Worm (Caenorhabditis elegans) whole organism, young adult: ENCODE data around the gene nasp-2.

Source experiments
- B0019.2 ChIP-seq: fragments of 200-800 bp; sonication (Bioruptor generic); conservative IDR thresholded peaks from 2 replicates; pipeline ENCODE4 v1.3.6; 2022; ENCODE audit warnings: missing genetic modification reagents, missing genetic modification characterization, missing compliant biosample characterization
- B0336.3 ChIP-seq: fragments of 200-800 bp; sonication (Bioruptor generic); IDR thresholded peaks from 2 replicates; pipeline ENCODE4 v1.3.6; 2022; ENCODE audit warnings: missing genetic modification characterization, missing compliant biosample characterization
- F49E8.2 ChIP-seq: sonication (generic microtip); optimal IDR thresholded peaks from 3 replicates; lab custom pipeline; 2017; ENCODE audit warnings: missing genetic modification characterization, mild to moderate bottlenecking, missing compliant biosample characterization, antibody characterized with exemption, moderate library complexity; ENCODE audit not compliant: insufficient read depth
- Y53F4B.3 ChIP-seq: fragments of 200-800 bp; sonication (Bioruptor generic); IDR thresholded peaks from 2 replicates; pipeline ENCODE4 v1.3.6; 2022; ENCODE audit warnings: missing genetic modification reagents, missing genetic modification characterization, missing compliant biosample characterization
- Y67H2A.10 ChIP-seq: fragments of 200-800 bp; sonication (Bioruptor generic); conservative IDR thresholded peaks from 2 replicates; pipeline ENCODE4 v1.3.6; 2022; ENCODE audit warnings: missing genetic modification reagents, missing genetic modification characterization, missing compliant biosample characterization
- Y79H2A.3 ChIP-seq: fragments of 200-800 bp; sonication (Bioruptor generic); conservative IDR thresholded peaks from 2 replicates; pipeline ENCODE4 v1.3.6; 2022; ENCODE audit warnings: missing genetic modification reagents, missing genetic modification characterization, missing compliant biosample characterization
- Y95B8A.8 ChIP-seq: fragments of 200-800 bp; sonication (Bioruptor generic); IDR thresholded peaks from 2 replicates; pipeline ENCODE4 v1.3.6; 2022; ENCODE audit warnings: missing genetic modification reagents, missing genetic modification characterization, missing compliant biosample characterization
- aptf-2 ChIP-seq: fragments of 200-800 bp; sonication (Bioruptor generic); conservative IDR thresholded peaks from 2 replicates; pipeline ENCODE4 v1.3.6; 2022; ENCODE audit warnings: missing genetic modification reagents, missing genetic modification characterization, missing compliant biosample characterization
- athp-1 ChIP-seq: sonication (generic microtip); optimal IDR thresholded peaks from 2 replicates; lab custom pipeline; 2017; ENCODE audit warnings: mild to moderate bottlenecking, missing genetic modification characterization, missing compliant biosample characterization
- attf-3 ChIP-seq: fragments of 200-800 bp; sonication (Bioruptor generic); conservative IDR thresholded peaks from 2 replicates; pipeline ENCODE4 v1.3.6; 2022; ENCODE audit warnings: missing genetic modification reagents, missing genetic modification characterization, missing compliant biosample characterization
- attf-5 ChIP-seq: fragments of 200-800 bp; sonication (Bioruptor generic); optimal IDR thresholded peaks from 2 replicates; lab custom pipeline; 2018; ENCODE audit warnings: mild to moderate bottlenecking, missing genetic modification characterization, missing compliant biosample characterization
- bed-1 ChIP-seq: fragments of 200-800 bp; sonication (Bioruptor generic); IDR thresholded peaks from 2 replicates; pipeline ENCODE4 v1.3.6; 2022; ENCODE audit warnings: missing genetic modification reagents, missing genetic modification characterization, missing compliant biosample characterization
- ccch-3 ChIP-seq: fragments of 200-800 bp; sonication (Bioruptor generic); optimal IDR thresholded peaks from 2 replicates; lab custom pipeline; 2018; ENCODE audit warnings: mild to moderate bottlenecking, missing genetic modification characterization, missing compliant biosample characterization
- cebp-1 ChIP-seq, 2 experiments: fragments of 200-800 bp in 1 of 2; sonication (Bioruptor generic) in 1 of 2; sonication (generic microtip) in 1 of 2; IDR thresholded peaks in 1 of 2; optimal IDR thresholded peaks in 1 of 2; 2 replicates each; pipeline versions ENCODE4 v1.3.6 to Lab custom; 2017 to 2022; ENCODE audit warnings: missing compliant biosample characterization in 2 of 2, missing genetic modification characterization in 2 of 2, mild to moderate bottlenecking in 1 of 2, missing genetic modification reagents in 1 of 2, moderate library complexity in 1 of 2
- ceh-27 ChIP-seq: fragments of 200-800 bp; sonication (Bioruptor generic); optimal IDR thresholded peaks from 2 replicates; lab custom pipeline; 2018; ENCODE audit warnings: mild to moderate bottlenecking, missing genetic modification characterization, moderate library complexity, missing compliant biosample characterization
- dpl-1 ChIP-seq: fragments of 150-350 bp; optimal IDR thresholded peaks from 2 replicates; lab custom pipeline; 2014; ENCODE audit warnings: missing biosample characterization, missing genetic modification reagents, missing genetic modification characterization
- efl-1 ChIP-seq: fragments of 150-350 bp; optimal IDR thresholded peaks from 2 replicates; lab custom pipeline; 2014; ENCODE audit warnings: missing biosample characterization, missing genetic modification reagents, missing genetic modification characterization
- egl-18 ChIP-seq: fragments of 200-800 bp; sonication (Bioruptor generic); IDR thresholded peaks from 2 replicates; pipeline ENCODE4 v1.3.6; 2022; ENCODE audit warnings: missing genetic modification reagents, missing genetic modification characterization, missing compliant biosample characterization
- egrh-3 ChIP-seq: fragments of 200-800 bp; sonication (Bioruptor generic); IDR thresholded peaks from 2 replicates; pipeline ENCODE4 v1.3.6; 2022; ENCODE audit warnings: missing genetic modification reagents, missing genetic modification characterization, missing compliant biosample characterization
- ekl-4 ChIP-seq: fragments of 200-800 bp; sonication (Bioruptor generic); IDR thresholded peaks from 2 replicates; pipeline ENCODE4 v1.3.6; 2022; ENCODE audit warnings: missing genetic modification reagents, missing genetic modification characterization, missing compliant biosample characterization
- him-1 ChIP-seq: sonication (generic microtip); optimal IDR thresholded peaks from 2 replicates; lab custom pipeline; 2016; ENCODE audit warnings: missing genotype, missing genetic modification reagents, missing genetic modification characterization, missing compliant biosample characterization
- hmg-1.2 ChIP-seq: fragments of 200-800 bp; sonication (Bioruptor generic); IDR thresholded peaks from 2 replicates; pipeline ENCODE4 v1.3.6; 2022; ENCODE audit warnings: missing genetic modification reagents, missing genetic modification characterization, missing compliant biosample characterization
- hmg-20 ChIP-seq: fragments of 200-800 bp; sonication (Bioruptor generic); IDR thresholded peaks from 2 replicates; pipeline ENCODE4 v1.3.6; 2022; ENCODE audit warnings: missing genetic modification reagents, missing genetic modification characterization, missing compliant biosample characterization
- hsf-1 ChIP-seq: fragments of 200-800 bp; sonication (Bioruptor generic); IDR thresholded peaks from 2 replicates; pipeline ENCODE4 v1.3.6; 2022; ENCODE audit warnings: missing genetic modification reagents, missing genetic modification characterization, missing compliant biosample characterization
- let-526 ChIP-seq: fragments of 200-800 bp; sonication (Bioruptor generic); IDR thresholded peaks from 2 replicates; pipeline ENCODE4 v1.3.6; 2022; ENCODE audit warnings: missing genetic modification reagents, missing genetic modification characterization, missing compliant biosample characterization
- lir-1 ChIP-seq: fragments of 200-800 bp; sonication (Bioruptor generic); conservative IDR thresholded peaks from 2 replicates; pipeline ENCODE4 v1.3.6; 2022; ENCODE audit warnings: missing genetic modification reagents, missing genetic modification characterization, missing compliant biosample characterization
- madf-3 ChIP-seq: fragments of 200-800 bp; sonication (Bioruptor generic); IDR thresholded peaks from 2 replicates; pipeline ENCODE4 v1.3.6; 2022; ENCODE audit warnings: missing genetic modification reagents, missing genetic modification characterization, missing compliant biosample characterization
- madf-6 ChIP-seq: fragments of 200-800 bp; sonication (Bioruptor generic); IDR thresholded peaks from 2 replicates; pipeline ENCODE4 v1.3.6; 2022; ENCODE audit warnings: missing genetic modification reagents, missing genetic modification characterization, missing compliant biosample characterization
- madf-8 ChIP-seq: fragments of 200-800 bp; sonication (Bioruptor generic); conservative IDR thresholded peaks from 2 replicates; pipeline ENCODE4 v1.3.6; 2022; ENCODE audit warnings: missing genetic modification reagents, missing genetic modification characterization, missing compliant biosample characterization
- mcd-1 ChIP-seq: fragments of 200-800 bp; sonication (Bioruptor generic); IDR thresholded peaks from 2 replicates; pipeline ENCODE4 v1.3.6; 2022; ENCODE audit warnings: missing genetic modification reagents, missing genetic modification characterization, missing compliant biosample characterization
- nfyb-1 ChIP-seq: fragments of 200-800 bp; sonication (Bioruptor generic); IDR thresholded peaks from 2 replicates; pipeline ENCODE4 v1.3.6; 2022; ENCODE audit warnings: missing genetic modification reagents, missing genetic modification characterization, missing compliant biosample characterization
- nhr-27 ChIP-seq: fragments of 200-800 bp; sonication (Bioruptor generic); optimal IDR thresholded peaks from 2 replicates; lab custom pipeline; 2018; ENCODE audit warnings: mild to moderate bottlenecking, missing genetic modification characterization, moderate library complexity, missing compliant biosample characterization
- nhr-80 ChIP-seq: sonication (generic microtip); optimal IDR thresholded peaks from 2 replicates; lab custom pipeline; 2016; ENCODE audit warnings: missing genetic modification characterization, missing compliant biosample characterization
- pbrm-1 ChIP-seq: fragments of 200-800 bp; sonication (Bioruptor generic); IDR thresholded peaks from 2 replicates; pipeline ENCODE4 v1.3.6; 2022; ENCODE audit warnings: missing genetic modification reagents, missing genetic modification characterization, missing compliant biosample characterization
- rec-8 ChIP-seq, 2 experiments: sonication (generic microtip); optimal IDR thresholded peaks; 2 replicates each; lab custom pipeline; 2016; ENCODE audit warnings: mild to moderate bottlenecking in 2 of 2, missing genetic modification characterization in 2 of 2, missing genetic modification reagents in 2 of 2, missing genotype in 2 of 2, missing biosample characterization in 1 of 2, missing compliant biosample characterization in 1 of 2, moderate library complexity in 1 of 2
- rpc-1 ChIP-seq, 2 experiments: fragments of 150-350 bp in 1 of 2; sonication (generic microtip) in 1 of 2; optimal IDR thresholded peaks; 2 replicates each; lab custom pipeline; 2014 to 2018; ENCODE audit warnings: missing biosample characterization in 1 of 2, missing genetic modification characterization in 1 of 2, missing genetic modification reagents in 1 of 2, missing genotype in 1 of 2
- snpc-1.3 ChIP-seq: sonication (generic microtip); optimal IDR thresholded peaks from 2 replicates; lab custom pipeline; 2017; ENCODE audit warnings: missing genetic modification characterization, mild to moderate bottlenecking, missing compliant biosample characterization, antibody characterized with exemption, moderate library complexity, missing genotype, missing genetic modification reagents; ENCODE audit not compliant: insufficient read depth
- snpc-3.4 ChIP-seq: sonication (generic microtip); optimal IDR thresholded peaks from 2 replicates; lab custom pipeline; 2017; ENCODE audit warnings: missing genetic modification characterization, mild to moderate bottlenecking, missing compliant biosample characterization, antibody characterized with exemption, moderate library complexity, missing genotype, missing genetic modification reagents
- snpc-4 ChIP-seq, 5 experiments: fragments of 150-350 bp in 1 of 5; sonication (generic microtip) in 4 of 5; optimal IDR thresholded peaks; 2 replicates each; lab custom pipeline; 2014 to 2018; ENCODE audit warnings: missing genetic modification characterization in 5 of 5, missing biosample characterization in 3 of 5, antibody characterized with exemption in 2 of 5, mild to moderate bottlenecking in 2 of 5, missing compliant biosample characterization in 2 of 5, missing genotype in 2 of 5, moderate library complexity in 2 of 5, missing genetic modification reagents in 1 of 5
- tlf-1 ChIP-seq: fragments of 200-800 bp; sonication (Bioruptor generic); optimal IDR thresholded peaks from 2 replicates; lab custom pipeline; 2018; ENCODE audit warnings: mild to moderate bottlenecking, missing genetic modification characterization, missing compliant biosample characterization
- unc-62 ChIP-seq: fragments of 150-350 bp; optimal IDR thresholded peaks from 2 replicates; lab custom pipeline; 2014; ENCODE audit warnings: missing biosample characterization, missing genetic modification reagents, missing genetic modification characterization
- xnd-1 ChIP-seq: sonication (generic microtip); optimal IDR thresholded peaks from 2 replicates; lab custom pipeline; 2016; ENCODE audit warnings: missing genotype, missing genetic modification reagents, missing genetic modification characterization, missing compliant biosample characterization
- ztf-18 ChIP-seq: sonication (generic microtip); optimal IDR thresholded peaks from 2 replicates; lab custom pipeline; 2016; ENCODE audit warnings: missing genotype, mild to moderate bottlenecking, missing genetic modification characterization, missing compliant biosample characterization
- ztf-25 ChIP-seq: fragments of 200-800 bp; sonication (Bioruptor generic); IDR thresholded peaks from 2 replicates; pipeline ENCODE4 v1.3.6; 2022; ENCODE audit warnings: missing genetic modification reagents, missing genetic modification characterization, missing compliant biosample characterization
- ztf-28 ChIP-seq: fragments of 200-800 bp; sonication (Bioruptor generic); IDR thresholded peaks from 2 replicates; pipeline ENCODE4 v1.3.6; 2022; ENCODE audit warnings: missing genetic modification reagents, missing genetic modification characterization, missing compliant biosample characterization

The nasp-2 gene

ce11 chrV:13312210-13312676, at the start of gene nasp-2:
Gene nasp-2, minus strand, starts transcription at chrV:13312260.
- TF ChIP-seq snpc-1.3 (tag; lab: Kevin White, UChicago) (peak; percentile 80), F49E8.2 (tag; lab: Kevin White, UChicago) (peak; percentile 96), lir-1 (GFP tag; lab: Robert Waterston, UW) (peak; percentile 84), ccch-3 (no peak), Y53F4B.3 (GFP tag; lab: Robert Waterston, UW) (peak; percentile 89), efl-1 (GFP tag; lab: Kevin White, UChicago) (peak; percentile 100), ceh-27 (GFP tag; lab: Kevin White, UChicago) (peak; percentile 5), rec-8 (tag; optimal IDR thresholded peaks at IDR 0.05; lab: Kevin White, UChicago) (no peak), Y95B8A.8 (peak; percentile 97), hsf-1 (peak; percentile 91), B0336.3 (GFP tag; lab: Robert Waterston, UW) (peak; percentile 92), egrh-3 (peak; percentile 53; the same call in 1 of the 2 replicates), athp-1 (tag; lab: Kevin White, UChicago) (peak; percentile 87), hmg-1.2 (GFP tag; lab: Robert Waterston, UW) (peak; percentile 68), hmg-20 (GFP tag; lab: Robert Waterston, UW) (peak; percentile 64), bed-1 (no peak), dpl-1 (peak; percentile 99), attf-5 (GFP tag; lab: Kevin White, UChicago) (peak; percentile 20), tlf-1 (GFP tag; lab: Kevin White, UChicago) (peak; percentile 95), attf-3 (GFP tag; lab: Robert Waterston, UW) (peak; percentile 96), ztf-18 (peak; percentile 31), ztf-25 (GFP tag; lab: Robert Waterston, UW) (peak; percentile 91), let-526 (GFP tag; lab: Robert Waterston, UW) (peak; percentile 76; the same call in 1 of the 2 replicates), snpc-3.4 (tag; lab: Kevin White, UChicago) (peak; percentile 95), rpc-1 (optimal IDR thresholded peaks at IDR 0.05; lab: Kevin White, UChicago) (no peak), rpc-1 (tag; optimal IDR thresholded peaks at IDR 0.05; lab: Kevin White, UChicago) (peak; percentile 14), nhr-27 (tag; lab: Kevin White, UChicago) (no peak), madf-6 (GFP tag; lab: Robert Waterston, UW) (peak; percentile 100), egl-18 (GFP tag; lab: Robert Waterston, UW) (no peak), cebp-1 (GFP tag; IDR thresholded peaks at IDR 0.05; lab: Robert Waterston, UW) (no peak), cebp-1 (tag; optimal IDR thresholded peaks at IDR 0.05; lab: Kevin White, UChicago) (peak; percentile 25), madf-8 (GFP tag; lab: Robert Waterston, UW) (peak; percentile 99), unc-62 (GFP tag; lab: Kevin White, UChicago) (no peak), ekl-4 (peak; percentile 92), ztf-28 (GFP tag; lab: Robert Waterston, UW) (peak; percentile 78; the same call in 1 of the 2 replicates), xnd-1 (tag; lab: Kevin White, UChicago) (peak; percentile 99), nfyb-1 (peak; percentile 81), nhr-80 (tag; lab: Kevin White, UChicago) (no peak), him-1 (tag; lab: Kevin White, UChicago) (peak; percentile 50), snpc-4 (GFP tag; optimal IDR thresholded peaks at IDR 0.05; lab: Kevin White, UChicago) (peak; percentile 52), snpc-4 (tag; optimal IDR thresholded peaks at IDR 0.05; lab: Kevin White, UChicago) (peak in 3 of 4 experiments; percentile 44 to 64 (median 63)), Y67H2A.10 (peak; percentile 84), mcd-1 (GFP tag; lab: Robert Waterston, UW) (peak; percentile 83), pbrm-1 (GFP tag; lab: Robert Waterston, UW) (peak; percentile 82), madf-3 (GFP tag; lab: Robert Waterston, UW) (peak; percentile 94), aptf-2 (GFP tag; lab: Robert Waterston, UW) (peak; percentile 73; the same call in 1 of the 2 replicates), B0019.2 (GFP tag; lab: Robert Waterston, UW) (peak; percentile 95), Y79H2A.3 (GFP tag; lab: Robert Waterston, UW) (peak; percentile 80)
